Fruit fly (Drosophila melanogaster): ENCODE measurements around the gene Nelf-A.

The Nelf-A gene

DNA sequence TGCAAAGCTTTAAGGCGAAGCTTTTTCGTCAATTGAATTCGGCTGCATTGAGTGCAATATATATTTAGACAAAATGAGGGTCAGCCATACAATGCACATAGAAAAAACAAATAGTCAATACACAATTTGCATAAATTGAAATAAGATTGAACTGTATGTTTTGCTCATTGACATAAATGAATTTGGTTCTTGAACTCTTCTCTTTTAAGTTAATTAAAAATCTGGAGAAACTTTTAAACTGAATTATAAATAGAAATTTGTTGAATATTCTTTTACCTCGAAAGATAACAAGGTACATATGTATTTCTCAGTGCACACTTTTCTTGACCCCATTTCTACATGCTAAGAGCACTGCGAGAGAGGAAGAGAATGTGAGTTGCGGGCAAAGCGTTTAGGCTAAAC lies 17.2 kb upstream of the Nelf-A start (continued):
- no peak for TF ChIP-seq CG4820 (GFP tag; optimal IDR thresholded peaks at IDR 0.05)
- TF ChIP-seq CG2875 (GFP tag; optimal IDR thresholded peaks at IDR 0.05), result peak; percentile 40
- TF ChIP-seq unpg (GFP tag; optimal IDR thresholded peaks at IDR 0.05), result peak; percentile 50
- TF ChIP-seq CoRest (tag; optimal IDR thresholded peaks at IDR 0.05), result peak; percentile 44
- TF ChIP-seq CG12155 (GFP tag; optimal IDR thresholded peaks at IDR 0.05), result no peak
- peak; percentile 63 for TF ChIP-seq CG7556 (GFP tag; optimal IDR thresholded peaks at IDR 0.05)
- no peak for TF ChIP-seq CG11085 (GFP tag; IDR thresholded peaks at IDR 0.05)
- TF ChIP-seq CG17385 (GFP tag; optimal IDR thresholded peaks at IDR 0.05), result peak; percentile 17
- peak; percentile 50 for TF ChIP-seq phol (tag; optimal IDR thresholded peaks at IDR 0.05)
- peak; percentile 38 for TF ChIP-seq nmo (GFP tag; optimal IDR thresholded peaks at IDR 0.05)
- TF ChIP-seq CG7839 (tag; optimal IDR thresholded peaks at IDR 0.05), result peak; percentile 15
- TF ChIP-seq CG14710 (tag; optimal IDR thresholded peaks at IDR 0.05), result peak; percentile 47
- TF ChIP-seq Hr78 (GFP tag; optimal IDR thresholded peaks at IDR 0.05), result peak in 1 of 2 experiments; percentile 56
- no peak for TF ChIP-seq CG16863 (GFP tag; optimal IDR thresholded peaks at IDR 0.05)
- TF ChIP-seq CG17328 (GFP tag; IDR thresholded peaks at IDR 0.05), result peak; percentile 15; the same call in 1 of the 2 replicates
- peak; percentile 68 for TF ChIP-seq CG31441 (GFP tag; IDR thresholded peaks at IDR 0.05)
- TF ChIP-seq CG10979 (tag; optimal IDR thresholded peaks at IDR 0.05), result peak; percentile 51
- TF ChIP-seq CG18011 (GFP tag; optimal IDR thresholded peaks at IDR 0.05), result peak; percentile 16
- no peak for TF ChIP-seq mirr (GFP tag; optimal IDR thresholded peaks at IDR 0.05)
- no peak for TF ChIP-seq CG17802 (tag; optimal IDR thresholded peaks at IDR 0.05)
- no peak for TF ChIP-seq wek (GFP tag; optimal IDR thresholded peaks at IDR 0.05)
- no peak for TF ChIP-seq D (optimal IDR thresholded peaks at IDR 0.05)
- TF ChIP-seq D (GFP tag; optimal IDR thresholded peaks at IDR 0.05), result peak; percentile 45
- TF ChIP-seq CG12104 (GFP tag; optimal IDR thresholded peaks at IDR 0.05), result no peak
- 0 out of 3 replicates have a peak, but pooled peaks have one; percentile 16 for TF ChIP-seq B-H1 (GFP tag; IDR thresholded peaks at IDR 0.05)
- TF ChIP-seq CG18262 (tag; optimal IDR thresholded peaks at IDR 0.05), result peak; percentile 76
- TF ChIP-seq Nf-YB (GFP tag; optimal IDR thresholded peaks at IDR 0.05), result no peak
- TF ChIP-seq Ssrp (tag; optimal IDR thresholded peaks at IDR 0.05), result peak; percentile 40
- TF ChIP-seq Hr3 (GFP tag; optimal IDR thresholded peaks at IDR 0.05), result peak; percentile 72
- TF ChIP-seq pros (GFP tag; optimal IDR thresholded peaks at IDR 0.05), result peak; percentile 70
- no peak for TF ChIP-seq Dad (GFP tag; optimal IDR thresholded peaks at IDR 0.05)
- TF ChIP-seq Fer3 (tag; optimal IDR thresholded peaks at IDR 0.05), result no peak
- TF ChIP-seq CG1529 (GFP tag; optimal IDR thresholded peaks at IDR 0.05), result peak; percentile 15

DNA sequence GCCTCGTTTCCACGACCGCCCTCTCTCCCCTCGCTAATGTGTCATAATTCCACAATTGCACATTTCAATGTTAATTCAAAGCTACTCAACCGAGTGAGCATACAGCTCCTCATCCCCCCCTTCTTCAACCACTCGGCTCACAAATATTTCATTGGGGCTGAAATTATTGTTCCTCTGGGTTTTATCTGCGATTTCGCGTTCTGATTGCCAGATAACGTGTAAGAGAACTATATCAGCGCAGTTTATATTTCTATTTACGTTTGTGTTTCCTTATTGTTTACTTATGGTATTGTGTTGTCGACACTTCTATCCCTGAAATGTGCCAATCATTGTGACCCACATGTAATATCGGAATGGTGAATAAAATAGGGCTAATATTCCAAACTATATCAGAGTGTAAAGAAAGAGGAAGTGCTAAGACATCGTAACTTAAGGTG lies 16.7 kb upstream of the Nelf-A start:
- TF ChIP-seq vnd (GFP tag; IDR thresholded peaks at IDR 0.05; ENCODE audit: partially characterized antibody) (no peak), Ssrp (tag; optimal IDR thresholded peaks at IDR 0.05) (no peak), pfk (GFP tag; optimal IDR thresholded peaks at IDR 0.05) (peak; percentile 16), CG12769 (tag; optimal IDR thresholded peaks at IDR 0.05) (peak; percentile 62), chinmo (GFP tag; IDR thresholded peaks at IDR 0.05; ENCODE audit: partially characterized antibody) (peak; percentile 97), vvl (GFP tag; IDR thresholded peaks at IDR 0.05) (0 out of 2 replicates have a peak, but pooled peaks have one; percentile 4), cg (GFP tag; optimal IDR thresholded peaks at IDR 0.05) (peak; percentile 5), sug (tag; optimal IDR thresholded peaks at IDR 0.05) (peak; percentile 87), sd (tag; optimal IDR thresholded peaks at IDR 0.05) (peak; percentile 92), CG13296 (GFP tag; optimal IDR thresholded peaks at IDR 0.05) (peak; percentile 53), mirr (GFP tag; optimal IDR thresholded peaks at IDR 0.05) (peak; percentile 85), ham (GFP tag; IDR thresholded peaks at IDR 0.05) (no peak), stc (GFP tag; IDR thresholded peaks at IDR 0.05) (no peak), CG5953 (GFP tag; IDR thresholded peaks at IDR 0.05) (0 out of 2 replicates have a peak, but pooled peaks have one; percentile 19), CG2199 (GFP tag; IDR thresholded peaks at IDR 0.05) (0 out of 3 replicates have a peak, but pooled peaks have one; percentile 39), CG13894 (tag; optimal IDR thresholded peaks at IDR 0.05) (peak; percentile 54), sob (GFP tag; IDR thresholded peaks at IDR 0.05) (no peak), Med (GFP tag) (peak; percentile 56), CG31441 (GFP tag; IDR thresholded peaks at IDR 0.05) (no peak), Pdp1 (GFP tag; optimal IDR thresholded peaks at IDR 0.05) (peak in 1 of 2 experiments; percentile 59)
